Worm (Caenorhabditis elegans) whole organism, dauer: Measurements from ENCODE around the gene mdt-29.
"Not testable (repeated sequence)": the region's sequence is repeated elsewhere in the genome, so short reads cannot be mapped to it uniquely, and the experiment has no call there.

Source experiments
- unc-62 ChIP-seq: sonication (generic microtip); optimal IDR thresholded peaks from 2 replicates; lab custom pipeline; 2017; ENCODE audit warnings: missing biosample characterization, missing genetic modification reagents, missing genetic modification characterization

Gene mdt-29

ce11 chrIII:13772876-13773275 lies at the start of gene mdt-29:
Gene mdt-29 (plus strand): TSS chrIII:13773176.
- no peak for TF ChIP-seq unc-62

- no peak for TF ChIP-seq unc-62
Observed at ce11 chrIII:13724018-13724892, 48.7 kb upstream of the mdt-29 start.

- TF ChIP-seq unc-62: no peak
Observed at ce11 chrIII:13729760-13730159, 43.2 kb upstream of the mdt-29 start.

ce11 chrIII:13731589-13731988 lies 41.4 kb upstream of the mdt-29 start, which contains the start of gene W06F12.2:
Gene W06F12.2 (minus strand): TSS chrIII:13731689.
- no peak for TF ChIP-seq unc-62

ce11 chrIII:13732665-13733064 lies 40.3 kb upstream of the mdt-29 start:
- no peak for TF ChIP-seq unc-62

- no peak for TF ChIP-seq unc-62
Observed at ce11 chrIII:13733833-13734232, 39.1 kb upstream of the mdt-29 start.

ce11 chrIII:13735008-13735407 lies 38.0 kb upstream of the mdt-29 start, which contains the start of gene W06F12.3:
Gene W06F12.3 (plus strand): TSS chrIII:13735030.
- no peak for TF ChIP-seq unc-62

ce11 chrIII:13741410-13741809 lies 31.6 kb upstream of the mdt-29 start:
- no peak for TF ChIP-seq unc-62

- TF ChIP-seq unc-62: no peak
Observed at ce11 chrIII:13742028-13742427, 30.9 kb upstream of the mdt-29 start.

ce11 chrIII:13743922-13744321 lies 29.1 kb upstream of the mdt-29 start, which contains the start of gene tyr-2:
Gene tyr-2 (plus strand): TSS chrIII:13744222.
- TF ChIP-seq unc-62: no peak

ce11 chrIII:13748312-13748711 lies 24.7 kb upstream of the mdt-29 start, which contains the start of gene K08E3.2:
Gene K08E3.2 (minus strand): TSS chrIII:13748686.
- TF ChIP-seq unc-62: no peak

ce11 chrIII:13751144-13751543 lies 21.8 kb upstream of the mdt-29 start, which contains the start of gene mlc-7:
Gene mlc-7 (plus strand): TSS chrIII:13751444.
- not testable (repeated sequence) for TF ChIP-seq unc-62

ce11 chrIII:13755689-13756088 lies 17.3 kb upstream of the mdt-29 start, which contains the start of gene toca-2:
Gene toca-2 (plus strand): TSS chrIII:13755896.
- TF ChIP-seq unc-62: no peak

- no peak for TF ChIP-seq unc-62
Observed at ce11 chrIII:13759691-13760090, 13.3 kb upstream of the mdt-29 start.

- TF ChIP-seq unc-62: no peak
Observed at ce11 chrIII:13761022-13761421, 12.0 kb upstream of the mdt-29 start.

ce11 chrIII:13762046-13762445 lies 10.9 kb upstream of the mdt-29 start, which contains the start of gene dbn-1:
Gene dbn-1 (minus strand): TSS chrIII:13762069.
- TF ChIP-seq unc-62: no peak

- TF ChIP-seq unc-62: no peak
Observed at ce11 chrIII:13763260-13764112, 9.5 kb upstream of the mdt-29 start.
